Fruit fly (Drosophila melanogaster) whole organism: ENCODE results near the gene skd.

Source experiments
- pan ChIP-seq: fragments of >200 bp; optimal IDR thresholded peaks from 2 replicates; lab custom pipeline; 2017
- psq ChIP-seq: fragments of >200 bp; optimal IDR thresholded peaks from 2 replicates; lab custom pipeline; 2017

- TF ChIP-seq psq (lab: Kevin White, UChicago): no peak
- no peak for TF ChIP-seq pan (lab: Kevin White, UChicago)
Observed at dm6 chr3L:20961286-20961685, 65.9 kb downstream of the skd start, which contains the start of gene CG11037.
